Fruit fly (Drosophila melanogaster) S2 (cell line): ENCODE measurements around the gene Tsf2.

Experiments
- CG8478 ChIP-seq: fragments of >200 bp; optimal IDR thresholded peaks from 2 replicates; lab custom pipeline; 2018
- CTCF ChIP-seq, 2 experiments: fragments of >200 bp; optimal IDR thresholded peaks; 2 replicates each; lab custom pipeline; 2018

DNA sequence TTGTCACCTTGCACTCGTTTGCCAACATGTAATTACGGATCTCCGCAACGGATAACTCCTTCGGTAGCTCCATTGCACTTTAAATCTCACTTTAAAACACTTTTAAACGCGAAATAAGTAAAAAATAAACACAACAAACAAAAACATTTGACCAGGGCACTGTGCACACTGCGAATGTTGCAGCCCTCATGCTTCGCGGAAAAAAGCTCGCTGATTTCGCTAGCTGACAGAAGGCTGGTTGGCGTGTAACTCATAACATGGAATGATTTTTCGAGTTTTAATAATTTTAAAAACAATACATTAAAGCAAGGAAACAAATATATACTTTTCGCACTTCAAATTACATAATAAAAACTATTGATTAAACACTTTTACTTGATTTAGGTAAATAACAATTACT is 38.8 kb upstream of the Tsf2 start, which contains the start of gene sowah:
- no peak for TF ChIP-seq CG8478 (lab: Kevin White, UChicago)
- TF ChIP-seq CTCF (optimal IDR thresholded peaks at IDR 0.05; lab: Kevin White, UChicago) = peak in 1 of 2 experiments; percentile 39
